Worm (Caenorhabditis elegans) whole organism, L1 larva: Measurements from ENCODE around the gene unc-105.

Source experiments
- C04F5.9 ChIP-seq: sonication (generic microtip); optimal IDR thresholded peaks from 2 replicates; lab custom pipeline; 2016; ENCODE audit warnings: missing genetic modification characterization, missing compliant biosample characterization
- C16A3.4 ChIP-seq: fragments of 150-350 bp; optimal IDR thresholded peaks from 2 replicates; lab custom pipeline; 2014; ENCODE audit warnings: missing biosample characterization, missing genetic modification characterization
- C34B4.2 ChIP-seq: sonication (generic microtip); optimal IDR thresholded peaks from 2 replicates; lab custom pipeline; 2017; ENCODE audit warnings: mild to moderate bottlenecking, missing genetic modification characterization, missing compliant biosample characterization
- aha-1 ChIP-seq: fragments of 150-350 bp; optimal IDR thresholded peaks from 2 replicates; lab custom pipeline; 2014; ENCODE audit warnings: missing biosample characterization, missing genetic modification characterization
- aly-2 ChIP-seq: fragments of 150-350 bp; optimal IDR thresholded peaks from 2 replicates; lab custom pipeline; 2014; ENCODE audit warnings: missing biosample characterization, missing genetic modification characterization
- blmp-1 ChIP-seq: fragments of 150-350 bp; optimal IDR thresholded peaks from 2 replicates; lab custom pipeline; 2014; ENCODE audit warnings: missing biosample characterization, missing genetic modification characterization
- ceh-8 ChIP-seq: fragments of 200-800 bp; sonication (Bioruptor generic); optimal IDR thresholded peaks from 2 replicates; lab custom pipeline; 2018; ENCODE audit warnings: mild to moderate bottlenecking, missing genetic modification characterization, moderate library complexity, missing compliant biosample characterization
- ceh-82 ChIP-seq, 3 experiments: fragments of 150-350 bp in 1 of 3; sonication (generic microtip) in 2 of 3; optimal IDR thresholded peaks; 2 replicates each; lab custom pipeline; 2014 to 2017; ENCODE audit warnings: missing biosample characterization in 3 of 3, missing genetic modification characterization in 3 of 3
- ceh-88 ChIP-seq: fragments of 200-800 bp; sonication (Bioruptor generic); IDR thresholded peaks from 2 replicates; pipeline ENCODE4 v1.3.6; 2022; ENCODE audit warnings: missing genetic modification characterization, missing compliant biosample characterization
- efl-1 ChIP-seq, 4 experiments: fragments of 150-350 bp; optimal IDR thresholded peaks in 3 of 4; peaks in 1 of 4; 1 replicate in 1 of 4; 2 replicates in 3 of 4; lab custom pipeline; 2014; ENCODE audit warnings: missing biosample characterization in 2 of 4, missing genetic modification characterization in 2 of 4, missing genetic modification reagents in 2 of 4
- egl-13 ChIP-seq: sonication (generic microtip); optimal IDR thresholded peaks from 2 replicates; lab custom pipeline; 2016; ENCODE audit warnings: missing genotype, missing genetic modification reagents, missing genetic modification characterization, missing compliant biosample characterization
- elt-2 ChIP-seq: sonication (generic microtip); optimal IDR thresholded peaks from 2 replicates; lab custom pipeline; 2016; ENCODE audit warnings: missing genetic modification characterization, mild to moderate bottlenecking, inconsistent platforms, missing compliant biosample characterization, missing genetic modification reagents
- elt-3 ChIP-seq, 6 experiments: fragments of 150-350 bp in 1 of 6; sonication (generic microtip); optimal IDR thresholded peaks; 2 replicates each; lab custom pipeline; 2017 to 2018; ENCODE audit warnings: missing biosample characterization in 6 of 6, missing genetic modification characterization in 6 of 6, inconsistent platforms in 1 of 6
- fkh-4 ChIP-seq: sonication (generic microtip); optimal IDR thresholded peaks from 2 replicates; lab custom pipeline; 2016; ENCODE audit warnings: missing compliant biosample characterization, missing genetic modification characterization, borderline replicate concordance
- fkh-8 ChIP-seq: sonication (generic microtip); optimal IDR thresholded peaks from 2 replicates; lab custom pipeline; 2016; ENCODE audit warnings: mild to moderate bottlenecking, missing genetic modification characterization, missing compliant biosample characterization
- fos-1 ChIP-seq: fragments of 150-350 bp; optimal IDR thresholded peaks from 2 replicates; lab custom pipeline; 2014; ENCODE audit warnings: missing biosample characterization, missing genetic modification characterization
- hlh-17 ChIP-seq: fragments of 200-800 bp; sonication (Bioruptor generic); optimal IDR thresholded peaks from 2 replicates; lab custom pipeline; 2018; ENCODE audit warnings: missing genetic modification characterization, mild to moderate bottlenecking, missing compliant biosample characterization, moderate library complexity, borderline replicate concordance
- hpl-2 ChIP-seq: fragments of 150-350 bp; optimal IDR thresholded peaks from 2 replicates; lab custom pipeline; 2014; ENCODE audit warnings: missing biosample characterization, missing genetic modification reagents, missing genetic modification characterization
- irx-1 ChIP-seq: sonication (generic microtip); optimal IDR thresholded peaks from 2 replicates; lab custom pipeline; 2016; ENCODE audit warnings: missing genetic modification characterization, missing compliant biosample characterization
- isw-1 ChIP-seq: fragments of 200-800 bp; sonication (Bioruptor generic); IDR thresholded peaks from 2 replicates; pipeline ENCODE4 v1.3.6; 2022; ENCODE audit warnings: missing genetic modification characterization, missing compliant biosample characterization
- lin-13 ChIP-seq: fragments of 150-350 bp; optimal IDR thresholded peaks from 2 replicates; lab custom pipeline; 2014; ENCODE audit warnings: missing biosample characterization, missing genetic modification reagents, missing genetic modification characterization
- lin-14 ChIP-seq: fragments of 200-800 bp; sonication (Bioruptor generic); optimal IDR thresholded peaks from 2 replicates; lab custom pipeline; 2018; ENCODE audit warnings: mild to moderate bottlenecking, missing genetic modification characterization, moderate library complexity, missing compliant biosample characterization
- lin-35 ChIP-seq, 2 experiments: fragments of 150-350 bp; optimal IDR thresholded peaks; 2 replicates each; lab custom pipeline; 2014; ENCODE audit warnings: missing biosample characterization in 2 of 2, missing genetic modification characterization in 2 of 2, missing genetic modification reagents in 2 of 2
- lsy-2 ChIP-seq, 2 experiments: fragments of 150-350 bp; optimal IDR thresholded peaks; 2 replicates each; lab custom pipeline; 2014; ENCODE audit warnings: missing biosample characterization in 2 of 2, missing genetic modification characterization in 2 of 2
- mdl-1 ChIP-seq, 2 experiments: fragments of 150-350 bp; optimal IDR thresholded peaks; 2 replicates each; lab custom pipeline; 2014 to 2017; ENCODE audit warnings: missing biosample characterization in 2 of 2, missing genetic modification characterization in 2 of 2, inconsistent platforms in 1 of 2
- mep-1 ChIP-seq: fragments of 150-350 bp; optimal IDR thresholded peaks from 2 replicates; lab custom pipeline; 2014; ENCODE audit warnings: missing biosample characterization, missing genetic modification characterization
- nhr-12 ChIP-seq: sonication (generic microtip); optimal IDR thresholded peaks from 2 replicates; lab custom pipeline; 2017; ENCODE audit warnings: missing biosample characterization, missing genetic modification characterization
- nhr-20 ChIP-seq: sonication (generic microtip); optimal IDR thresholded peaks from 2 replicates; lab custom pipeline; 2016; ENCODE audit warnings: mild to moderate bottlenecking, missing genetic modification characterization, missing compliant biosample characterization
- nhr-47 ChIP-seq: sonication (generic microtip); optimal IDR thresholded peaks from 2 replicates; lab custom pipeline; 2016; ENCODE audit warnings: mild to moderate bottlenecking, missing genetic modification characterization, moderate library complexity, missing compliant biosample characterization
- nhr-71 ChIP-seq: sonication (generic microtip); optimal IDR thresholded peaks from 2 replicates; lab custom pipeline; 2016; ENCODE audit warnings: mild to moderate bottlenecking, missing genetic modification characterization, moderate library complexity, missing compliant biosample characterization
- nhr-77 ChIP-seq: fragments of 150-350 bp; optimal IDR thresholded peaks from 2 replicates; lab custom pipeline; 2014; ENCODE audit warnings: missing biosample characterization, missing genetic modification characterization
- pag-3 ChIP-seq: sonication (generic microtip); optimal IDR thresholded peaks from 2 replicates; lab custom pipeline; 2017; ENCODE audit warnings: missing genetic modification characterization, mild to moderate bottlenecking, missing compliant biosample characterization, antibody characterized with exemption, borderline replicate concordance; ENCODE audit not compliant: insufficient read depth
- pax-3 ChIP-seq: fragments of 200-800 bp; sonication (Bioruptor generic); optimal IDR thresholded peaks from 2 replicates; lab custom pipeline; 2018; ENCODE audit warnings: mild to moderate bottlenecking, missing genetic modification characterization, moderate library complexity, missing compliant biosample characterization
- pqm-1 ChIP-seq: sonication (generic microtip); optimal IDR thresholded peaks from 3 replicates; lab custom pipeline; 2017; ENCODE audit warnings: missing biosample characterization, missing genetic modification characterization
- rnt-1 ChIP-seq: sonication (generic microtip); optimal IDR thresholded peaks from 2 replicates; lab custom pipeline; 2016; ENCODE audit warnings: mild to moderate bottlenecking, missing genetic modification characterization, moderate library complexity, missing compliant biosample characterization
- snu-23 ChIP-seq: sonication (generic microtip); optimal IDR thresholded peaks from 2 replicates; lab custom pipeline; 2016; ENCODE audit warnings: missing genetic modification characterization, missing compliant biosample characterization
- sox-4 ChIP-seq: sonication (generic microtip); optimal IDR thresholded peaks from 2 replicates; lab custom pipeline; 2016; ENCODE audit warnings: missing genetic modification characterization, missing compliant biosample characterization
- tbx-2 ChIP-seq: sonication (generic microtip); optimal IDR thresholded peaks from 2 replicates; lab custom pipeline; 2016; ENCODE audit warnings: missing genetic modification characterization, missing compliant biosample characterization
- tlp-1 ChIP-seq: fragments of 150-350 bp; optimal IDR thresholded peaks from 2 replicates; lab custom pipeline; 2014; ENCODE audit warnings: missing biosample characterization, missing genetic modification characterization
- unc-130 ChIP-seq: fragments of 150-350 bp; optimal IDR thresholded peaks from 2 replicates; lab custom pipeline; 2017; ENCODE audit warnings: missing biosample characterization, missing genetic modification characterization, inconsistent platforms
- unc-30 ChIP-seq: sonication (generic microtip); optimal IDR thresholded peaks from 2 replicates; lab custom pipeline; 2017; ENCODE audit warnings: missing biosample characterization, missing genetic modification characterization
- vab-15 ChIP-seq: sonication (generic microtip); optimal IDR thresholded peaks from 2 replicates; lab custom pipeline; 2017; ENCODE audit warnings: missing genotype, mild to moderate bottlenecking, missing genetic modification characterization, missing compliant biosample characterization
- zip-4 ChIP-seq: fragments of 200-800 bp; sonication (Bioruptor generic); optimal IDR thresholded peaks from 2 replicates; lab custom pipeline; 2018; ENCODE audit warnings: mild to moderate bottlenecking, missing genetic modification characterization, moderate library complexity, missing compliant biosample characterization
- ztf-11 ChIP-seq, 2 experiments: sonication (generic microtip); optimal IDR thresholded peaks; 2 replicates each; lab custom pipeline; 2016 to 2017; ENCODE audit warnings: missing genetic modification characterization in 2 of 2, missing biosample characterization in 1 of 2, missing compliant biosample characterization in 1 of 2

Gene unc-105

DNA sequence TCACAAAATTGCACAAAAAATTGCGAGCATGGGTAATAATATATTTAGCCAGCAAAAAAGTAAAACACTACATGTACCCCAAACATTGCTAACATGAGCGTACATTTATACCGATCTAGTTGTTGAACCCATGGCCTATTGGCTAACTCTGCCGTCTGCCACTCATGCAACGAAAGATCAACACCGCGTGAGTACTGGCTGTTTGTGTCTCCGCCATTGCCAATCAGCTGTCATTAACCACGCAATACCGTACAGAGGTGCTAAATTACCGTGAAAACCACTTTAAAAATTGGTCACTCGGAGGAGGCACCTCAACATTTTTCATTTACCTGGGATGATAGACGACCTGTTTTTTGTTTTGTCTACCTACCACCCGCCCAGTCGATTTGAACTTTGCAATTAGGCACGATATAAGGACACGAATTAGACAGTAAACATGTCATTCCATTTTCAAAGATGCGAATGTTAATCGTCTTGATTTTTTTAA is 40.9 kb upstream of the unc-105 start, which contains the start of gene K02C4.2 (continued):
- TF ChIP-seq unc-130 (tag; lab: Kevin White, UChicago) (peak; percentile 89), fkh-8 (tag; lab: Kevin White, UChicago) (peak; percentile 47), tbx-2 (tag; lab: Kevin White, UChicago) (peak; percentile 68), mdl-1 (tag; optimal IDR thresholded peaks at IDR 0.05; lab: Kevin White, UChicago) (peak in 1 of 2 experiments; percentile 88), zip-4 (GFP tag; lab: Kevin White, UChicago) (peak; percentile 60), C34B4.2 (tag; lab: Kevin White, UChicago) (no peak)

DNA sequence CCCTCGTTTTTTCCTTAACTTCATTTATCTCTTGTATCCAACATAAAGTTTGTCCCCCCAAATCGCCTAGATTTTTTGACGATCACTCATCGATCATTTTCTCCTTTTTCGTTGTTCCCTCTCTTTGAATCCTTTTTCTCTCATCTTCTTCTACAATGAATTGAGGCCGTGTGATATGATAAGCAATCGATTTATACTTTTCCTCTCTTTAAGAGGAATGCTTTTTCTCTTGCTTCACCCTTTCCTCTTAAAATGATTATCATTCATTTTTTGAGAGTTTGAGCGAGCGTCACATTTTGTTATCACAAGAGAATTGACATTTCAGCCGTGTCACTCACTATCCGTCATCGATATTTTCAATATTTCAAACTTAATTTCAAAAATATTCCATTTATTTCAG is 38.2 kb upstream of the unc-105 start, which contains the start of gene K02C4.5:
K02C4.5 (plus strand) TSS at position 395 of the 400 bp plus-strand sequence.
- peak; percentile 33 for TF ChIP-seq mep-1 (tag; lab: Kevin White, UChicago)
- peak; percentile 15 for TF ChIP-seq lin-14 (GFP tag; lab: Kevin White, UChicago)
- no peak for TF ChIP-seq C04F5.9 (tag; lab: Kevin White, UChicago)
- peak in 2 of 6 experiments; percentile 50 to 62 for TF ChIP-seq elt-3 (tag; optimal IDR thresholded peaks at IDR 0.05; lab: Kevin White, UChicago)
- TF ChIP-seq blmp-1 (tag; lab: Kevin White, UChicago), result peak; percentile 89
- TF ChIP-seq irx-1 (tag; lab: Kevin White, UChicago), result no peak
- no peak for TF ChIP-seq pax-3 (tag; lab: Kevin White, UChicago)
- TF ChIP-seq elt-2 (tag; lab: Kevin White, UChicago), result peak; percentile 58
- peak; percentile 7 for TF ChIP-seq nhr-20 (tag; lab: Kevin White, UChicago)
- peak; percentile 0 for TF ChIP-seq nhr-71
- TF ChIP-seq, all 84 proteins: peak for 7

DNA sequence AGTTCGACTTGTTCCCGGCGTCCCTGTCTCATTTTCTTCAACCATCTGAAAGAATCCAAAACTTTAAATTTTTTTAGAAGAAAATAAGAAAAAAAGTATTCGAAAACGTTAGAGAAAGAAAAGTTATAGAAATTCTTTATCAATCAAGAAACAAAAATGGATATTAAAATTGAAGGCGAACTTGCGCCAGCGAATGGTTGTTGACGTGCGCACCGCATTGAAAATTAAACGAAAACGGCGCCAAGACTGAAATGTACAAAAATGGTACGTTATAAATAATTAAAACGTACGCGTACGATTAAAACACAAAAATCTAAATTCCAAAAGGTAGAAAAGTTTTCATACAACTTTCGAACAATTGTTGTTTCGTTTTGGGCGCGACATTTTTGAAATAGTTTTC is 29.5 kb upstream of the unc-105 start, which contains the start of gene K02C4.3:
K02C4.3 (minus strand) TSS at position 51 of the 400 bp plus-strand sequence.
- TF ChIP-seq ceh-82 (tag; optimal IDR thresholded peaks at IDR 0.05; lab: Kevin White, UChicago) (peak; percentile 51 to 66 (median 62)), vab-15 (tag; lab: Kevin White, UChicago) (no peak), sox-4 (tag; lab: Kevin White, UChicago) (peak; percentile 14), mep-1 (tag; lab: Kevin White, UChicago) (peak; percentile 87), hpl-2 (GFP tag; lab: Kevin White, UChicago) (no peak), lin-35 (GFP tag; optimal IDR thresholded peaks at IDR 0.05; lab: Kevin White, UChicago) (peak; percentile 87 to 95), elt-2 (tag; lab: Kevin White, UChicago) (peak; percentile 18), tbx-2 (tag; lab: Kevin White, UChicago) (peak; percentile 77), irx-1 (tag; lab: Kevin White, UChicago) (peak; percentile 71), pax-3 (tag; lab: Kevin White, UChicago) (no peak), nhr-47 (tag; lab: Kevin White, UChicago) (peak; percentile 81), elt-3 (tag; optimal IDR thresholded peaks at IDR 0.05; lab: Kevin White, UChicago) (peak in 2 of 6 experiments; percentile 45 to 53), aly-2 (tag; lab: Kevin White, UChicago) (peak; percentile 24), fkh-4 (tag; lab: Kevin White, UChicago) (peak; percentile 12), nhr-12 (tag; lab: Kevin White, UChicago) (no peak), C34B4.2 (tag; lab: Kevin White, UChicago) (no peak), ceh-88 (no peak), aha-1 (tag; lab: Kevin White, UChicago) (no peak), efl-1 (optimal IDR thresholded peaks at IDR 0.05; lab: Kevin White, UChicago) (peak; percentile 90 to 93), efl-1 (GFP tag; optimal IDR thresholded peaks at IDR 0.05 in 1 of 2; lab: Kevin White, UChicago) (peak; percentile 90 to 99), nhr-71 (peak; percentile 85), mdl-1 (tag; optimal IDR thresholded peaks at IDR 0.05; lab: Kevin White, UChicago) (peak in 1 of 2 experiments; percentile 60), lin-14 (GFP tag; lab: Kevin White, UChicago) (peak; percentile 75), fos-1 (tag; lab: Kevin White, UChicago) (peak; percentile 31), egl-13 (peak; percentile 44), pag-3 (tag; lab: Kevin White, UChicago) (peak; percentile 4), C16A3.4 (tag; lab: Kevin White, UChicago) (peak; percentile 39), ceh-8 (peak; percentile 72), pqm-1 (tag; lab: Kevin White, UChicago) (no peak), isw-1 (peak; percentile 59), nhr-77 (tag; lab: Kevin White, UChicago) (peak; percentile 33), unc-30 (tag; lab: Kevin White, UChicago) (no peak), snu-23 (GFP tag; lab: Kevin White, UChicago) (peak; percentile 85), lsy-2 (tag; optimal IDR thresholded peaks at IDR 0.05; lab: Kevin White, UChicago) (peak; percentile 87 to 90), rnt-1 (peak; percentile 72), unc-130 (tag; lab: Kevin White, UChicago) (peak; percentile 64), lin-13 (GFP tag; lab: Kevin White, UChicago) (peak; percentile 49), hlh-17 (GFP tag; lab: Kevin White, UChicago) (no peak), ztf-11 (tag; optimal IDR thresholded peaks at IDR 0.05; lab: Kevin White, UChicago) (peak in 1 of 2 experiments; percentile 63), tlp-1 (tag; lab: Kevin White, UChicago) (no peak), fkh-8 (tag; lab: Kevin White, UChicago) (peak; percentile 43)
